Fruit fly (Drosophila melanogaster): ENCODE data around the gene scu.

scu gene

DNA sequence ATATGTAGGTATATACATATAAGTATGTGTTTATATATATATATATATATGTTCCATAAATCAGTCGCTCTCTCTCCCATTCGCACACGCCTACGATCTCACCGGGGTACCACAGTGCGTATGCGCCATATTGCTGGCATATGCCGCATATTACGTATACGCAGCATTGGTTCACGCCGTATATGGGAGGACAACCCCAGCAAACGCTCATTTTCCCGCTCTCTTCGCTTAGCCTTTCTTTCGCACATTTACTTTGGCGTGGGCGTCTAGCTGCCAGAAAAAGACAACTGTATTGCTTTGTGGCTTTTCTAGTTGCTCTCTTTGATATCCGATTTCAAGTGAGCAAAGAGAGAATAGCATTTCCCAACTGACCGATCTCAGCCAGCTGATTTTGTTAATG lies 23.7 kb downstream of the scu start:
- TF ChIP-seq CG8478 (optimal IDR thresholded peaks at IDR 0.05) (no peak), usp (GFP tag; optimal IDR thresholded peaks at IDR 0.05) (no peak), pan (optimal IDR thresholded peaks at IDR 0.05) (no peak), psq (optimal IDR thresholded peaks at IDR 0.05) (no peak), EcR (GFP tag; optimal IDR thresholded peaks at IDR 0.05) (no peak), Dll (optimal IDR thresholded peaks at IDR 0.05) (no peak)

DNA sequence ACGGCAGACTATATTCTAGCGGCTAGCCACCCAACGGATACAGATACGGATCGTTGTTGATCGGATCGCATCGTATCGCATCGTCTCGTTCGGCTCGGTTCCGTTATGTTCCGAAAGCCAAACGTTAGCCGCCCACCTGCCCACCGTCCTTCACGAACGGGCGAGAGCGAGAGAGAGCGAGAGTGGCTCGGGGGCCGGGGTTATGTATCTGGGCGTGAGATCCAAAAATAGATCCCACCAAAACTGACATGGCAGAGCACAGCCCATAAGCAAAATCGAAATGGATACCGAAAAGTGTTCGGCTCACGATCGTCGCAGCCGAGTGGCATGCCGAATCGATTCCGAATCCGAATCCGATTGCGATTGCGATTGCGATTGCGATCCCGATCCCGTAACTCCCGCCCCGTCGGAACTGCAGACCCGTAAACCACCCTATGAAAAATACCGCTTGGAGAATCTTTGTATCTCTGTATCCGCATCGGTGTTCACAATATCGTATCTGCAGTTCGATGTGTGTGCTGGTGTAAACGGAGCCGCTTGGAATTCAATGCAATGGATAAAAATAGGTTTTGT lies 25.8 kb downstream of the scu start, which contains the start of gene wupA:
Gene wupA (minus strand): TSS at position 112 of the 573 bp plus-strand sequence.
- TF ChIP-seq Dll (optimal IDR thresholded peaks at IDR 0.05): no peak
- TF ChIP-seq CG8478 (optimal IDR thresholded peaks at IDR 0.05): no peak
- TF ChIP-seq psq (optimal IDR thresholded peaks at IDR 0.05): no peak
- no peak for TF ChIP-seq pan (optimal IDR thresholded peaks at IDR 0.05)
- no peak for TF ChIP-seq usp (GFP tag; optimal IDR thresholded peaks at IDR 0.05)
- TF ChIP-seq EcR (GFP tag; optimal IDR thresholded peaks at IDR 0.05): no peak

DNA sequence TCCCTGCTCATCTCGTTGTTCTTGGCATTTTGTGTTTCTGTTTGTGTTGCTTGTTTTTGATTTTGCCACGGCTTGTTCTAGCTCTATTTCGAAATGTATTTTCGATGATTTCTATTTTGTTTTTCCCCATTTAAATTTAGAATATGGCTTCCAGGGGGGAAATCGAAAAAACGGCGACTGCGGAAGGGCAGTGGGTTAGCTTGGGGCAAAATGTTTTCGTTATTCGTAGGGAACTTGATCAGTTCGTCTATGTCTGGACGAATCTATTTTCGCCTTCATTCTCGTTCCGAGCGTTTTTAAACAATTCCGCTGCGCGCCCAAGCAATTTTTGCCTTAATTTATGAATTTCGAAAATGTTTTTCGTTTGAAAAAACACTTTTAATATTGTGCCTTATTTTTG lies 27.5 kb downstream of the scu start:
- TF ChIP-seq EcR (GFP tag; optimal IDR thresholded peaks at IDR 0.05) (no peak), CG8478 (optimal IDR thresholded peaks at IDR 0.05) (no peak), usp (GFP tag; optimal IDR thresholded peaks at IDR 0.05) (no peak), Dll (optimal IDR thresholded peaks at IDR 0.05) (no peak), psq (optimal IDR thresholded peaks at IDR 0.05) (no peak), pan (optimal IDR thresholded peaks at IDR 0.05) (no peak)

DNA sequence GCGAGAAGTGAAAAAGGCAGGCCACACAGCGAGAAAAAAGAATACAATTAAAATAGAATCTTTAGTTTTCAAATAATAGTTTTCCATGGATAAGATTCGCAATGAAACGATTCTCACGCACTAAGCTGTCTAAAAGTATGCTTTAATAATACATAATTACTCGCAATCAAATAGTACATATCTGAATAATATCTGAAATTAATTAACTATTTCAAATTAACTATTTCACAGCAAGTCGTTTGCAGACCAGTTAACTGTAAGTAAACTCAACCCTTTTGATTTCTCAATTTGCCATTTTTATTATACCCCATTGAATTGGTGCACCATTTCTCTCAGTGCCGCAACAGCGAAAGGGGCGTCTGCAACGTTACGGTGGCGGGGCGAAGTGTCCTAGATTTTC lies 34.5 kb downstream of the scu start:
- TF ChIP-seq usp (GFP tag; optimal IDR thresholded peaks at IDR 0.05): no peak
- TF ChIP-seq Dll (optimal IDR thresholded peaks at IDR 0.05): no peak
- TF ChIP-seq pan (optimal IDR thresholded peaks at IDR 0.05): no peak
- no peak for TF ChIP-seq EcR (GFP tag; optimal IDR thresholded peaks at IDR 0.05)

DNA sequence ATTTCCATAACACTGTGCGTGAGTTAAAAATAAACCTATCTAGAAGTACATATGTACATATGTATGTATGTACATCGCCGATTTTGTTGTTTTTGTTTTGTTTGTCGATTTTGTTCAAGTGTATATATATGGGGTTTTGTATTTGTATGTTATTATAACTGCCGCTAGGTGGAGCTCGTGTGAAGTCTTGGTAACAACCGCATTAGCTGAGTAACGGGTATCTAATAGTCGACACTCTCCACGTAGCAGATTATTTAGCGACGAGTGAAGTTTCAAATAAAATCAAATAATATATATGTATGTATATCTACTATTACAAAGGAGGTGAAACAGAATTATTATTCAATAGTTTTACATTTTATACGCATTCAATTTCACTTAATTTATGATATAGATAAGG lies 38.2 kb downstream of the scu start:
- no peak for TF ChIP-seq usp (GFP tag; optimal IDR thresholded peaks at IDR 0.05)
- TF ChIP-seq psq (optimal IDR thresholded peaks at IDR 0.05): no peak
- TF ChIP-seq pan (optimal IDR thresholded peaks at IDR 0.05): no peak
- TF ChIP-seq EcR (GFP tag; optimal IDR thresholded peaks at IDR 0.05): no peak
- no peak for TF ChIP-seq CG8478 (optimal IDR thresholded peaks at IDR 0.05)
- no peak for TF ChIP-seq Dll (optimal IDR thresholded peaks at IDR 0.05)

DNA sequence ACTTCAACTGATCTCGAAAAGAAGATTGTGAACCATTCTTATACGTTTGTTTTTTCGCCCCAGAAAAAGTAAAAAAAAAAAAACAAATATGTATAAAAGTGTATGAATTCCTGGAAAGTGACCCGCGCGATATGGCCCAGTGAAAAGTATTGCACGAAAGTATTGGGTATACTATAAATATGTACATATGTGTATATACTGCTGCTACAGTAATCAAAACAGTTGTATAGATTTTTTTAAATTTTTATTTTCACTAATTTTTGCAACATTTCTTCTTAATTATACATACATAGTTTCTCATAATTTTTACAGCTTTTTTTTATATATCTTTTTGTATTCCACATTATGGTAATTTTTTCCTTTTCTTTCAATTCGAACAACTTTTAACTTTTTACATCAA lies 39.1 kb downstream of the scu start, which contains the start of gene CG43133:
Gene CG43133 (minus strand): TSS at position 11 of the 400 bp plus-strand sequence.
- TF ChIP-seq EcR (GFP tag; optimal IDR thresholded peaks at IDR 0.05): no peak
- no peak for TF ChIP-seq psq (optimal IDR thresholded peaks at IDR 0.05)
- TF ChIP-seq usp (GFP tag; optimal IDR thresholded peaks at IDR 0.05): no peak
- TF ChIP-seq CG8478 (optimal IDR thresholded peaks at IDR 0.05): no peak
- no peak for TF ChIP-seq Dll (optimal IDR thresholded peaks at IDR 0.05)
- no peak for TF ChIP-seq pan (optimal IDR thresholded peaks at IDR 0.05)

DNA sequence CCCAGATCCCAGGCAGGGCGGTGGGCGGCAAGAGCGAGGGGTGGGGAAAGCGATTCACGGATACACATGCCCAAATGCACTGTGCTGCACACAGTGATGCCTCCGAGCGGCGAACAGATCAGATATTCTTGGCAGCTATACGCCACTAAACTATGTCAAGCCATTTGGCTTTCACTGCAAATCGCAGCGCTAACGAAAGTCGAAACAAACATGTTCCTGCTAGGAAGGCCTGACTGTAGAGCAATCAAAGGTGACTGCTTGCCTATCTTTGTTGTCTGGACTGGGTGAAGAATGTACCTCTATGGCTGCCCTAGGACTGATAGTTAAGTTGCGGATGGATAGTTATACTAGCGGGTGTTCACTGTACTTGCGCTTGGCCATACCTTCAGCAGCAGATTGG lies 45.0 kb downstream of the scu start:
- no peak for TF ChIP-seq pan (optimal IDR thresholded peaks at IDR 0.05)
- no peak for TF ChIP-seq usp (GFP tag; optimal IDR thresholded peaks at IDR 0.05)
- TF ChIP-seq Dll (optimal IDR thresholded peaks at IDR 0.05): no peak
- no peak for TF ChIP-seq psq (optimal IDR thresholded peaks at IDR 0.05)
- no peak for TF ChIP-seq EcR (GFP tag; optimal IDR thresholded peaks at IDR 0.05)

DNA sequence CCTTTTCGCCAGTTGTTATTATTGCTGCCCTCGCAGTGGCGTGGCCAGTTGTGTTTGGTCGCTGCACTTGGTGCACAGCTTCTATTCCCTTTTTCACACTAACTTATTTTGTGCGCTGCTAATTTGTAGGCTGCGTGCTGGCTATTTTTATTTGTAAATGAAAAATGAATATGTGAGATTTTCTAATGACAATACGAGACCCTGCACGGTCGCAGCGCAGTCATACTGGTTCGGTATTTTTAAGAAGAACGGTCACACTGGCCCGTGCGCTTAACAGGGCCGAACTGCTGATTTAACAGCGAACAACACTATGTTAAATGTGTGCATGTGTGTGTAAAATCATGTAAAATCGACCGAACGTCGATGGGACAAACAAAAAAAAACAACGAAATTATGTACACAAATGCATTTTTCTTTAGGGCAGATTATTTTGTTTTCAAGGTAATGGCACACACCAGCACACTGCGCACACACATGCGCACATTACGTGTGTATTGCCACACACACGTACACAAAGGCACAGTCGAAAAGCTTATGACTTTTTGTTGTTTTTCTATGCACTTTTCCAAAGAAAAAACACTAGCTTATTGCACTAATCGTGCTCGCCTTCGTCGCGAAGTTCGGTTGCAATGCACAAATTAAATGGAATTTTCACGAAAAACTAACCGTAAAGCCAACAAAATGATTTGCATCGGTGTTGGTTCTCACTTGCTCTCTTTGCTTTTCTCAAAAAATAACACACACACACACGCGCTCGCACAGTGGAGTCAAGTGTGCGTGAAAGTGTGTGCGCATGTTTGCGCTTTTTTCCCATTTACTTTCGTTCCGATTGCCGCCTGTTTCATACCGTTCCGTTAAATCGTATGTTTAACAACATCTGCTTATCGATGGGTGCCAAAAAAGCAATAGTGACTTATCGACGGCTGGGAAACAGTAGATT lies 46.1 kb downstream of the scu start, which contains the start of gene ari-1:
Gene ari-1 (minus strand): TSS at position 875 of the 940 bp plus-strand sequence.
- TF ChIP-seq EcR (GFP tag; optimal IDR thresholded peaks at IDR 0.05) (no peak), CG8478 (optimal IDR thresholded peaks at IDR 0.05) (peak; percentile 68), Dll (optimal IDR thresholded peaks at IDR 0.05) (no peak)

DNA sequence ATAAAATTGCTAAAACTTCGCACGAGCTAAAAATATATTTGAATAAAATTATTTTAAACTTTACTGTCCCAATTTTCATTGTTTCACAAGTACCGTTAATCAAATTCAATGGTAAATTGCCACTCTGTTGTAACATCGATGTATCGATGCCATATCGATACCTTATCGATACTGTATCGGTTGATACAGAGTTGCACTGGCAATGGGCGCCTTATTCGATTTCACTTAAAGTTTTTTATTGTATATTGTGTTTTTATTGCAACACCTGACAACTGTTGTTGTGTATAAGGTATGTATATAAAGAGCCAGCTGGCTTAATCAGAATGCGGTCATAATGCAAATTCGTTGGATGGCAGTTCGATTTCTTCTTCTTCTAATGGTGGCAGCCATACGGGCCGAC lies 47.2 kb downstream of the scu start, which contains the start of gene CG43229:
Gene CG43229 (plus strand): TSS at position 246 of the 400 bp plus-strand sequence.
- TF ChIP-seq EcR (GFP tag; optimal IDR thresholded peaks at IDR 0.05) (no peak), usp (GFP tag; optimal IDR thresholded peaks at IDR 0.05) (no peak), CG8478 (optimal IDR thresholded peaks at IDR 0.05) (no peak), psq (optimal IDR thresholded peaks at IDR 0.05) (no peak), Dll (optimal IDR thresholded peaks at IDR 0.05) (no peak), pan (optimal IDR thresholded peaks at IDR 0.05) (no peak)

DNA sequence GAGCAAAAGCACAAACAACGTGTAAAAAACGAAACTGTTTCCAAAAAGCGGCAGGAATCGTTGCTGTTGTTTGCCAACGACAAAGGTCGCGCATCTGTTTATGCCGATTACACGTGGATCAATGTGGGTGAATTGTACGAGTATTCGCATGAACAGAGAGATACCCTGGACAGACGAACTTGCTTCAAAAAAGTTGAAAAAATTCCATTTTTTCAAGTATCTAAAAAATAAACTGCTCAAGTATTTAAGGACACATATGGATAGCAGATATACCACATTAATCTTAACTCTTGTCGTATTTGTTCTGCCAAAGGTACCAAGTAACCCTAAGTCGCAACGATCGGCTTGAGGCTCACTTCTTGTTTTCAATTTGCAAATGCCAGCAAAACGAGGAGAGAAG lies 48.9 kb downstream of the scu start:
- TF ChIP-seq usp (GFP tag; optimal IDR thresholded peaks at IDR 0.05) (no peak), pan (optimal IDR thresholded peaks at IDR 0.05) (peak; percentile 58)

DNA sequence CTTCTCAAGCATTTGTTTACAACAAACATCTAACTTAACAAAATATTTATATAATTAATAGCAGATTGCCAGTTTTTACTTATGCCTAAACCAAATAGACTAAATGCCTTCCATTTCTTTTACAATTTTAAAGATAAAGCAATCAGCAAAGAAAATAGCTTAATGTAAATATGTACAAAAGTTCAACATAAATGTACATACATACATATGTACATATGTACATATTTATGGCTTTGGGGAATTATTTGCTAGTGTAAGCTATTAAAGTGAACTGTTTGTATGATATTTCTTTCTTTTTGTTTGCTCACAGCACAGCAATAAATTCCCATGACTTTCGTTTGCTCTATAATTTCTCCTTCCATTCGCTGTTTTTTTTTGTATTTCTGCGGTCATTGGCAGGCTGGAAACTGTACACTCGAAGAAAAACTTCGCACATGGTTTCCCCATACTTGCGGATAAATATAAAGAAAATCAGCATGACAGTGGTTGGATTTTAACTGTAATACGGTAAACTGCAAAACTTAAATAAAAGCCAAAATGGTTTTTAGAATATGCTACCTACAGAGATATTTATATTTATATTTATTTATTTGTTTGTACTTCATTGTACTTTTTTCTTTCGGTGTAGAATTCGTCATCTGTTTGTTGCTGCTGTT lies 50.0 kb downstream of the scu start:
- TF ChIP-seq pan (optimal IDR thresholded peaks at IDR 0.05): no peak
- no peak for TF ChIP-seq usp (GFP tag; optimal IDR thresholded peaks at IDR 0.05)

Data from whole organism.